Fruit fly (Drosophila melanogaster): Measurements from ENCODE around the gene CG4789.

CG4789 gene

dm6 chrX:16787416-16787900, 13.3 kb upstream of the CG4789 start:
- TF ChIP-seq CG15514 (GFP tag; optimal IDR thresholded peaks at IDR 0.05) (peak; percentile 81), NFAT (GFP tag; IDR thresholded peaks at IDR 0.05) (0 out of 2 replicates have a peak, but pooled peaks have one; percentile 31), Opbp (GFP tag; IDR thresholded peaks at IDR 0.05; ENCODE audit: partially characterized antibody) (peak; percentile 39; the same call in 1 of the 3 replicates), Lhr (GFP tag; optimal IDR thresholded peaks at IDR 0.05) (peak; percentile 14), CG33557 (GFP tag; optimal IDR thresholded peaks at IDR 0.05) (no peak), NK7.1 (GFP tag; optimal IDR thresholded peaks at IDR 0.05) (no peak), CG17829 (tag; optimal IDR thresholded peaks at IDR 0.05) (peak; percentile 6), CG42726 (GFP tag; IDR thresholded peaks at IDR 0.05; ENCODE audit: partially characterized antibody) (peak; percentile 51; the same call in 1 of the 2 replicates), CG11085 (GFP tag; IDR thresholded peaks at IDR 0.05) (no peak), Dref (GFP tag; IDR thresholded peaks at IDR 0.05) (peak; percentile 35; the same call in 1 of the 2 replicates), Nf-YB (GFP tag; optimal IDR thresholded peaks at IDR 0.05) (no peak), Bgb (GFP tag; IDR thresholded peaks at IDR 0.05; ENCODE audit: partially characterized antibody) (peak; percentile 57), D19A (tag; optimal IDR thresholded peaks at IDR 0.05) (no peak), Jarid2 (GFP tag; optimal IDR thresholded peaks at IDR 0.05) (no peak), tup (GFP tag; optimal IDR thresholded peaks at IDR 0.05) (no peak), knrl (GFP tag; IDR thresholded peaks at IDR 0.05; ENCODE audit: partially characterized antibody) (peak; percentile 65; the same call in 2 of the 3 replicates), CG17361 (GFP tag; IDR thresholded peaks at IDR 0.05) (0 out of 3 replicates have a peak, but pooled peaks have one; percentile 35), eyg (GFP tag; optimal IDR thresholded peaks at IDR 0.05) (no peak), CG15601 (tag; optimal IDR thresholded peaks at IDR 0.05) (peak; percentile 1), zfh1 (GFP tag; IDR thresholded peaks at IDR 0.05) (0 out of 3 replicates have a peak, but pooled peaks have one; percentile 31), cwo (GFP tag; optimal IDR thresholded peaks at IDR 0.05) (no peak), hbn (GFP tag; IDR thresholded peaks at IDR 0.05; ENCODE audit: partially characterized antibody) (peak; percentile 29; the same call in 1 of the 2 replicates), gce (GFP tag; IDR thresholded peaks at IDR 0.05) (no peak), CG15479 (GFP tag; optimal IDR thresholded peaks at IDR 0.05) (peak; percentile 60), pzg (GFP tag; optimal IDR thresholded peaks at IDR 0.05) (peak; percentile 38), CG2116 (GFP tag; optimal IDR thresholded peaks at IDR 0.05) (no peak), MESR4 (GFP tag; optimal IDR thresholded peaks at IDR 0.05) (peak; percentile 77), slbo (GFP tag; IDR thresholded peaks at IDR 0.05) (peak; percentile 68), lmd (GFP tag; IDR thresholded peaks at IDR 0.05) (no peak), nom (GFP tag; optimal IDR thresholded peaks at IDR 0.05) (peak; percentile 3), unc-4 (GFP tag; IDR thresholded peaks at IDR 0.05; ENCODE audit: partially characterized antibody) (peak; percentile 51; the same call in 1 of the 2 replicates), sug (tag; optimal IDR thresholded peaks at IDR 0.05) (peak; percentile 2), Sry-δ (GFP tag; optimal IDR thresholded peaks at IDR 0.05) (peak; percentile 72), prd (optimal IDR thresholded peaks at IDR 0.05) (no peak), prd (GFP tag; IDR thresholded peaks at IDR 0.05) (peak; percentile 54; the same call in 2 of the 3 replicates), BEAF-32 (GFP tag; optimal IDR thresholded peaks at IDR 0.05) (peak; percentile 76), D (optimal IDR thresholded peaks at IDR 0.05) (no peak), D (GFP tag; optimal IDR thresholded peaks at IDR 0.05) (no peak), sqz (GFP tag; optimal IDR thresholded peaks at IDR 0.05) (peak; percentile 72), YL-1 (GFP tag; optimal IDR thresholded peaks at IDR 0.05) (peak; percentile 5), Abd-B (GFP tag; optimal IDR thresholded peaks at IDR 0.05) (no peak), CG3407 (GFP tag; optimal IDR thresholded peaks at IDR 0.05) (no peak), CG9932 (GFP tag; IDR thresholded peaks at IDR 0.05) (peak; percentile 62), CG8388 (GFP tag; optimal IDR thresholded peaks at IDR 0.05) (no peak), row (GFP tag; IDR thresholded peaks at IDR 0.05) (peak; percentile 36; the same call in 2 of the 3 replicates), Rx (GFP tag; IDR thresholded peaks at IDR 0.05) (no peak), amos (GFP tag; IDR thresholded peaks at IDR 0.05; ENCODE audit: partially characterized antibody) (peak; percentile 69), CG18262 (tag; optimal IDR thresholded peaks at IDR 0.05) (no peak)

Data from whole organism, embryonic.